Worm (Caenorhabditis elegans) whole organism, early embryonic: ENCODE results near the gene C28D4.18.

Experiments
- B0310.2 ChIP-seq: sonication (generic microtip); optimal IDR thresholded peaks from 2 replicates; lab custom pipeline; 2016; ENCODE audit warnings: mild to moderate bottlenecking, missing genetic modification characterization, missing compliant biosample characterization
- aly-1 ChIP-seq: sonication (generic microtip); optimal IDR thresholded peaks from 2 replicates; lab custom pipeline; 2016; ENCODE audit warnings: missing genetic modification characterization, missing compliant biosample characterization
- ama-1 ChIP-seq: fragments of 150-350 bp; optimal IDR thresholded peaks from 2 replicates; lab custom pipeline; 2014
- ceh-13 ChIP-seq: fragments of 200-800 bp; sonication (Bioruptor generic); optimal IDR thresholded peaks from 2 replicates; lab custom pipeline; 2018; ENCODE audit warnings: mild to moderate bottlenecking, missing genetic modification characterization, missing compliant biosample characterization
- ceh-36 ChIP-seq: sonication (generic microtip); optimal IDR thresholded peaks from 2 replicates; lab custom pipeline; 2016; ENCODE audit warnings: missing genetic modification characterization, inconsistent platforms, missing compliant biosample characterization
- flt-1 ChIP-seq: fragments of 200-800 bp; sonication (Bioruptor generic); IDR thresholded peaks from 2 replicates; pipeline ENCODE4 v1.3.6; 2022; ENCODE audit warnings: missing genetic modification characterization, missing compliant biosample characterization
- hmbx-1 ChIP-seq: sonication (generic microtip); optimal IDR thresholded peaks from 2 replicates; lab custom pipeline; 2016; ENCODE audit warnings: mild to moderate bottlenecking, missing genetic modification characterization, missing compliant biosample characterization
- hmg-4 ChIP-seq: fragments of 200-800 bp; sonication (Bioruptor generic); optimal IDR thresholded peaks from 2 replicates; lab custom pipeline; 2018; ENCODE audit warnings: mild to moderate bottlenecking, missing genetic modification characterization, missing compliant biosample characterization
- scrt-1 ChIP-seq: fragments of 200-800 bp; sonication (Bioruptor generic); IDR thresholded peaks from 2 replicates; pipeline ENCODE4 v1.3.6; 2022; ENCODE audit warnings: missing genetic modification characterization, missing compliant biosample characterization
- sea-1 ChIP-seq: fragments of 200-800 bp; sonication (Bioruptor generic); conservative IDR thresholded peaks from 2 replicates; pipeline ENCODE4 v1.3.6; 2022; ENCODE audit warnings: missing genetic modification characterization, missing compliant biosample characterization
- tbx-11 ChIP-seq: fragments of 200-800 bp; sonication (Bioruptor generic); IDR thresholded peaks from 2 replicates; pipeline ENCODE4 v1.3.6; 2022; ENCODE audit warnings: missing genetic modification characterization, missing compliant biosample characterization
- tbx-37 ChIP-seq: fragments of 200-800 bp; sonication (Bioruptor generic); conservative IDR thresholded peaks from 2 replicates; pipeline ENCODE4 v1.3.6; 2022; ENCODE audit warnings: missing genetic modification reagents, missing genetic modification characterization, missing compliant biosample characterization

ce11 chrIV:9724948-9725347 lies at the start of gene C28D4.18, which contains the start of gene nhr-138:
- TF ChIP-seq ama-1 (lab: Kevin White, UChicago) = no peak
- TF ChIP-seq ceh-36 (tag; lab: Kevin White, UChicago) = no peak
- TF ChIP-seq ceh-13 = no peak
- no peak for TF ChIP-seq scrt-1 (GFP tag; lab: Robert Waterston, UW)
- TF ChIP-seq hmg-4 = no peak
- no peak for TF ChIP-seq aly-1
- no peak for TF ChIP-seq tbx-37 (GFP tag; lab: Robert Waterston, UW)
- TF ChIP-seq tbx-11 = no peak
- no peak for TF ChIP-seq flt-1 (GFP tag; lab: Robert Waterston, UW)
- no peak for TF ChIP-seq B0310.2 (tag; lab: Kevin White, UChicago)
- TF ChIP-seq hmbx-1 (tag; lab: Kevin White, UChicago) = no peak
- no peak for TF ChIP-seq sea-1 (GFP tag; lab: Robert Waterston, UW)
